Fruit fly (Drosophila melanogaster): Measurements from ENCODE around the gene CG8086.

The CG8086 gene

dm6 chr2L:8215259-8215929 is 41.9 kb downstream of the CG8086 start, which contains the start of gene CG8349:
Gene CG8349, plus strand, starts transcription at chr2L:8215915.
- TF ChIP-seq nerfin-2 (GFP tag; IDR thresholded peaks at IDR 0.05; ENCODE audit: partially characterized antibody) (no peak), sens (GFP tag) (peak; percentile 8), CG8359 (GFP tag; optimal IDR thresholded peaks at IDR 0.05; ENCODE audit: borderline replicate concordance) (peak; percentile 99), CG15601 (tag; optimal IDR thresholded peaks at IDR 0.05) (no peak), CG10267 (tag; optimal IDR thresholded peaks at IDR 0.05) (no peak), CG10274 (GFP tag; optimal IDR thresholded peaks at IDR 0.05) (no peak)

dm6 chr2L:8213987-8214386 is 43.3 kb downstream of the CG8086 start, which contains the start of gene CG8353:
Gene CG8353, plus strand, starts transcription at chr2L:8214045.
- TF ChIP-seq CG6175 (GFP tag; IDR thresholded peaks at IDR 0.05) (no peak), exex (tag; optimal IDR thresholded peaks at IDR 0.05) (peak; percentile 52), Med (GFP tag) (peak; percentile 50), GATAe (GFP tag; conservative IDR thresholded peaks at IDR 0.05) (peak; percentile 54; the same call in 1 of the 2 replicates), CG8765 (GFP tag; IDR thresholded peaks at IDR 0.05) (no peak), gro (GFP tag; optimal IDR thresholded peaks at IDR 0.05) (no peak), HmgZ (tag; optimal IDR thresholded peaks at IDR 0.05) (peak; percentile 52), Drgx (GFP tag; IDR thresholded peaks at IDR 0.05) (peak; percentile 15; the same call in 1 of the 2 replicates), MBD-R2 (GFP tag; IDR thresholded peaks at IDR 0.05) (0 out of 2 replicates have a peak, but pooled peaks have one; percentile 23), Ets65A (GFP tag) (peak; percentile 14), row (GFP tag; IDR thresholded peaks at IDR 0.05) (0 out of 3 replicates have a peak, but pooled peaks have one; percentile 6), Dip3 (GFP tag; optimal IDR thresholded peaks at IDR 0.05) (no peak), CG10543 (GFP tag; optimal IDR thresholded peaks at IDR 0.05) (peak; percentile 30), Jarid2 (GFP tag; optimal IDR thresholded peaks at IDR 0.05) (peak; percentile 29), klu (GFP tag; IDR thresholded peaks at IDR 0.05) (no peak), CG2120 (GFP tag; optimal IDR thresholded peaks at IDR 0.05) (peak; percentile 12), grn (GFP tag; optimal IDR thresholded peaks at IDR 0.05) (peak; percentile 97), ERR (GFP tag; optimal IDR thresholded peaks at IDR 0.05) (no peak), CG6854 (GFP tag; optimal IDR thresholded peaks at IDR 0.05) (peak; percentile 27), pros (GFP tag; optimal IDR thresholded peaks at IDR 0.05) (peak; percentile 33), Kr (GFP tag; optimal IDR thresholded peaks at IDR 0.05) (no peak), CG6689 (GFP tag; IDR thresholded peaks at IDR 0.05) (no peak), Deaf1 (tag; optimal IDR thresholded peaks at IDR 0.05) (peak; percentile 83), Adf1 (GFP tag; IDR thresholded peaks at IDR 0.05) (peak; percentile 42; the same call in 1 of the 2 replicates), Sry-δ (GFP tag; optimal IDR thresholded peaks at IDR 0.05) (peak; percentile 1), mirr (GFP tag; optimal IDR thresholded peaks at IDR 0.05) (peak; percentile 80), Trl (optimal IDR thresholded peaks at IDR 0.05) (peak in 1 of 2 experiments; percentile 62), Trl (GFP tag; optimal IDR thresholded peaks at IDR 0.05) (no peak), wek (GFP tag; optimal IDR thresholded peaks at IDR 0.05) (peak; percentile 71), CG13287 (GFP tag; IDR thresholded peaks at IDR 0.05; ENCODE audit: partially characterized antibody) (0 out of 2 replicates have a peak, but pooled peaks have one; percentile 20), zfh1 (GFP tag; IDR thresholded peaks at IDR 0.05) (0 out of 3 replicates have a peak, but pooled peaks have one; percentile 50), sug (tag; optimal IDR thresholded peaks at IDR 0.05) (peak; percentile 32), seq (GFP tag; IDR thresholded peaks at IDR 0.05) (0 out of 2 replicates have a peak, but pooled peaks have one; percentile 30), MESR4 (GFP tag; optimal IDR thresholded peaks at IDR 0.05) (peak; percentile 28)

Data from whole organism, embryonic.